Fruit fly (Drosophila melanogaster) whole organism, embryonic: ENCODE data around the gene bon.

Experiments
- BEAF-32 ChIP-seq: fragments of 200-800 bp; sonication (Bioruptor generic); optimal IDR thresholded peaks from 3 replicates; lab custom pipeline; 2017; ENCODE audit warnings: missing biosample characterization, missing genetic modification characterization, mild to moderate bottlenecking, moderate library complexity, missing genetic modification reagents
- CG10209 ChIP-seq: fragments of 200-800 bp; sonication (Bioruptor generic); optimal IDR thresholded peaks from 3 replicates; lab custom pipeline; 2017; ENCODE audit warnings: missing biosample characterization, mild to moderate bottlenecking, missing genetic modification characterization, missing genetic modification reagents
- CG1233 ChIP-seq: fragments of 200-800 bp; sonication (Bioruptor generic); optimal IDR thresholded peaks from 4 replicates; lab custom pipeline; 2018; ENCODE audit warnings: missing biosample characterization, mild to moderate bottlenecking, missing genetic modification characterization
- CG12659 ChIP-seq: fragments of 200-800 bp; sonication (Bioruptor generic); optimal IDR thresholded peaks from 3 replicates; lab custom pipeline; 2017; ENCODE audit warnings: mild to moderate bottlenecking, missing biosample characterization, missing genetic modification reagents, missing genetic modification characterization
- CG12942 ChIP-seq: fragments of 200-800 bp; sonication (Bioruptor generic); optimal IDR thresholded peaks from 3 replicates; lab custom pipeline; 2016; ENCODE audit warnings: missing biosample characterization, missing genetic modification characterization
- CG13624 ChIP-seq: fragments of 200-800 bp; sonication (Bioruptor generic); optimal IDR thresholded peaks from 2 replicates; lab custom pipeline; 2016; ENCODE audit warnings: missing biosample characterization, missing genetic modification characterization
- CG1529 ChIP-seq: fragments of 200-800 bp; sonication (Bioruptor generic); optimal IDR thresholded peaks from 3 replicates; lab custom pipeline; 2018; ENCODE audit warnings: missing biosample characterization, missing genetic modification characterization
- CG17186 ChIP-seq: fragments of 200-800 bp; sonication (Bioruptor generic); optimal IDR thresholded peaks from 3 replicates; lab custom pipeline; 2017; ENCODE audit warnings: missing biosample characterization, missing genetic modification reagents, missing genetic modification characterization
- CG2202 ChIP-seq: fragments of 200-800 bp; sonication (Bioruptor generic); optimal IDR thresholded peaks from 2 replicates; lab custom pipeline; 2018; ENCODE audit warnings: missing biosample characterization, mild to moderate bottlenecking, missing genetic modification characterization
- CG2712 ChIP-seq: fragments of 200-800 bp; optimal IDR thresholded peaks from 3 replicates; lab custom pipeline; 2019; ENCODE audit warnings: missing biosample characterization, mild to moderate bottlenecking, missing genetic modification characterization, moderate library complexity
- CG42726 ChIP-seq: fragments of 200-800 bp; sonication (Bioruptor generic); IDR thresholded peaks from 2 replicates; pipeline ENCODE4 v1.3.6; 2022; ENCODE audit warnings: missing biosample characterization, missing genetic modification characterization; ENCODE audit not compliant: partially characterized antibody
- CG4328 ChIP-seq: fragments of 200-800 bp; sonication (Bioruptor generic); optimal IDR thresholded peaks from 3 replicates; lab custom pipeline; 2017; ENCODE audit warnings: missing biosample characterization, missing genetic modification reagents, missing genetic modification characterization
- CG4617 ChIP-seq: fragments of 200-800 bp; sonication (Bioruptor generic); optimal IDR thresholded peaks from 3 replicates; lab custom pipeline; 2016; ENCODE audit warnings: missing biosample characterization, missing genetic modification characterization, borderline replicate concordance
- CG5180 ChIP-seq: fragments of 200-800 bp; sonication (Bioruptor generic); optimal IDR thresholded peaks from 3 replicates; lab custom pipeline; 2017; ENCODE audit warnings: missing biosample characterization, missing genetic modification characterization, mild to moderate bottlenecking, moderate library complexity, missing genetic modification reagents
- CG6765 ChIP-seq: fragments of 200-800 bp; sonication (Bioruptor generic); optimal IDR thresholded peaks from 3 replicates; lab custom pipeline; 2017; ENCODE audit warnings: missing biosample characterization, mild to moderate bottlenecking, missing genetic modification characterization
- CG7745 ChIP-seq: fragments of 200-800 bp; sonication (Bioruptor generic); optimal IDR thresholded peaks from 2 replicates; lab custom pipeline; 2018; ENCODE audit warnings: missing biosample characterization, mild to moderate bottlenecking, missing genetic modification characterization, moderate library complexity
- CG7839 ChIP-seq: fragments of 200-800 bp; sonication (Bioruptor generic); optimal IDR thresholded peaks from 3 replicates; lab custom pipeline; 2018; ENCODE audit warnings: missing biosample characterization, mild to moderate bottlenecking, missing genetic modification characterization, moderate library complexity
- Dek ChIP-seq: fragments of 200-800 bp; sonication (Bioruptor generic); optimal IDR thresholded peaks from 3 replicates; lab custom pipeline; 2019; ENCODE audit warnings: missing biosample characterization, mild to moderate bottlenecking, missing genetic modification characterization, moderate library complexity
- Dp ChIP-seq: fragments of 200-800 bp; sonication (Bioruptor generic); optimal IDR thresholded peaks from 2 replicates; lab custom pipeline; 2018; ENCODE audit warnings: missing biosample characterization, mild to moderate bottlenecking, missing genetic modification characterization, moderate library complexity
- E2f2 ChIP-seq: fragments of 200-800 bp; sonication (Bioruptor generic); IDR thresholded peaks from 2 replicates; pipeline ENCODE4 v1.3.6; 2022; ENCODE audit warnings: missing biosample characterization, missing genetic modification characterization
- Gsc ChIP-seq: fragments of 200-800 bp; sonication (Bioruptor generic); IDR thresholded peaks from 2 replicates; pipeline ENCODE4 v1.3.6; 2022; ENCODE audit warnings: missing biosample characterization, missing genetic modification characterization
- HLH3B ChIP-seq: fragments of 200-800 bp; sonication (Bioruptor generic); IDR thresholded peaks from 2 replicates; pipeline ENCODE4 v1.3.6; 2022; ENCODE audit warnings: missing biosample characterization, missing genetic modification characterization
- HmgZ ChIP-seq: fragments of 200-800 bp; sonication (Bioruptor generic); optimal IDR thresholded peaks from 2 replicates; lab custom pipeline; 2018; ENCODE audit warnings: missing biosample characterization, mild to moderate bottlenecking, missing genetic modification characterization
- MBD-R2 ChIP-seq: fragments of 200-800 bp; sonication (Bioruptor generic); IDR thresholded peaks from 2 replicates; pipeline ENCODE4 v1.3.6; 2022; ENCODE audit warnings: missing biosample characterization, missing genetic modification characterization
- Max ChIP-seq: fragments of 200-800 bp; sonication (Bioruptor generic); optimal IDR thresholded peaks from 2 replicates; lab custom pipeline; 2016; ENCODE audit warnings: missing biosample characterization, mild to moderate bottlenecking, missing genetic modification characterization
- Med ChIP-seq: fragments of 200-800 bp; sonication (Bioruptor generic); peaks from one replicate; lab custom pipeline; 2016; ENCODE audit warnings: missing biosample characterization, missing genetic modification characterization, mild to moderate bottlenecking, inconsistent platforms, moderate library complexity
- Mrtf ChIP-seq: fragments of 200-800 bp; sonication (Bioruptor generic); IDR thresholded peaks from 3 replicates; pipeline ENCODE4 v1.3.6; 2022; ENCODE audit warnings: missing biosample characterization, missing genetic modification characterization
- Nf-YA ChIP-seq: fragments of 200-800 bp; sonication (Bioruptor generic); IDR thresholded peaks from 2 replicates; pipeline ENCODE4 v1.3.6; 2022; ENCODE audit warnings: missing biosample characterization, missing genetic modification characterization
- Stat92E ChIP-seq, 3 experiments: fragments of >200 bp in 2 of 3; fragments of 200-800 bp in 1 of 3; sonication (Bioruptor generic) in 1 of 3; optimal IDR thresholded peaks; 2 replicates each; lab custom pipeline; 2017 to 2019; ENCODE audit warnings: missing biosample characterization in 3 of 3, missing genetic modification characterization in 3 of 3, mild to moderate bottlenecking in 1 of 3, moderate library complexity in 1 of 3
- Xrp1 ChIP-seq: fragments of 200-800 bp; sonication (Bioruptor generic); IDR thresholded peaks from 2 replicates; pipeline ENCODE4 v1.3.6; 2022; ENCODE audit warnings: missing biosample characterization, missing genetic modification characterization
- bigmax ChIP-seq: fragments of 200-800 bp; sonication (Bioruptor generic); optimal IDR thresholded peaks from 2 replicates; lab custom pipeline; 2018; ENCODE audit warnings: missing biosample characterization, mild to moderate bottlenecking, missing genetic modification characterization
- cg ChIP-seq: fragments of 200-800 bp; sonication (Bioruptor generic); optimal IDR thresholded peaks from 3 replicates; lab custom pipeline; 2019; ENCODE audit warnings: missing biosample characterization, mild to moderate bottlenecking, missing genetic modification characterization, moderate library complexity
- crol ChIP-seq: fragments of 200-800 bp; sonication (Bioruptor generic); IDR thresholded peaks from 2 replicates; pipeline ENCODE4 v1.3.6; 2022; ENCODE audit warnings: missing biosample characterization, missing genetic modification characterization
- exex ChIP-seq: fragments of 200-800 bp; sonication (Bioruptor generic); optimal IDR thresholded peaks from 4 replicates; lab custom pipeline; 2018; ENCODE audit warnings: missing biosample characterization, mild to moderate bottlenecking, missing genetic modification characterization, moderate library complexity
- grau ChIP-seq: fragments of 200-800 bp; optimal IDR thresholded peaks from 3 replicates; lab custom pipeline; 2019; ENCODE audit warnings: missing biosample characterization, mild to moderate bottlenecking, missing genetic modification characterization, moderate library complexity
- gsb ChIP-seq: fragments of 200-800 bp; sonication (Bioruptor generic); IDR thresholded peaks from 2 replicates; pipeline ENCODE4 v1.3.6; 2022; ENCODE audit warnings: missing biosample characterization, missing genetic modification characterization
- lab ChIP-seq: fragments of 200-800 bp; sonication (Bioruptor generic); optimal IDR thresholded peaks from 3 replicates; lab custom pipeline; 2017; ENCODE audit warnings: missing biosample characterization, missing genetic modification characterization, mild to moderate bottlenecking, moderate library complexity, missing genetic modification reagents
- lilli ChIP-seq: fragments of 200-800 bp; sonication (Bioruptor generic); optimal IDR thresholded peaks from 3 replicates; lab custom pipeline; 2016; ENCODE audit warnings: missing biosample characterization, missing genetic modification characterization
- lmd ChIP-seq: fragments of 200-800 bp; sonication (Bioruptor generic); IDR thresholded peaks from 2 replicates; pipeline ENCODE4 v1.3.6; 2022; ENCODE audit warnings: missing biosample characterization, missing genetic modification characterization
- ranshi ChIP-seq: fragments of 200-800 bp; sonication (Bioruptor generic); IDR thresholded peaks from 2 replicates; pipeline ENCODE4 v1.3.6; 2022; ENCODE audit warnings: missing biosample characterization, missing genetic modification characterization
- rib ChIP-seq: fragments of 200-800 bp; sonication (Bioruptor generic); IDR thresholded peaks from 2 replicates; pipeline ENCODE4 v1.3.6; 2022; ENCODE audit warnings: missing biosample characterization, missing genetic modification characterization
- run ChIP-seq: fragments of 200-800 bp; sonication (Bioruptor generic); optimal IDR thresholded peaks from 3 replicates; lab custom pipeline; 2018; ENCODE audit warnings: missing biosample characterization, mild to moderate bottlenecking, missing genetic modification characterization
- slou ChIP-seq: fragments of 200-800 bp; sonication (Bioruptor generic); optimal IDR thresholded peaks from 3 replicates; lab custom pipeline; 2016; ENCODE audit warnings: missing biosample characterization, missing genetic modification characterization
- stc ChIP-seq: fragments of 200-800 bp; sonication (Bioruptor generic); IDR thresholded peaks from 2 replicates; pipeline ENCODE4 v1.3.6; 2022; ENCODE audit warnings: missing biosample characterization, missing genetic modification characterization
- sug ChIP-seq: fragments of 200-800 bp; optimal IDR thresholded peaks from 2 replicates; lab custom pipeline; 2019; ENCODE audit warnings: missing biosample characterization, mild to moderate bottlenecking, missing genetic modification characterization, moderate library complexity
- tll ChIP-seq, 2 experiments: fragments of 200-800 bp in 1 of 2; fragments of >200 bp in 1 of 2; sonication (Bioruptor generic) in 1 of 2; optimal IDR thresholded peaks; 2 replicates each; lab custom pipeline; 2017 to 2019; ENCODE audit warnings: missing biosample characterization in 2 of 2, missing genetic modification characterization in 2 of 2, mild to moderate bottlenecking in 1 of 2, moderate library complexity in 1 of 2
- trh ChIP-seq: fragments of 200-800 bp; sonication (Bioruptor generic); optimal IDR thresholded peaks from 2 replicates; lab custom pipeline; 2016; ENCODE audit warnings: missing biosample characterization, missing genetic modification characterization
- twi ChIP-seq: fragments of 200-800 bp; optimal IDR thresholded peaks from 2 replicates; lab custom pipeline; 2019; ENCODE audit warnings: missing biosample characterization, mild to moderate bottlenecking, missing genetic modification characterization, moderate library complexity
- unc-4 ChIP-seq: fragments of 200-800 bp; sonication (Bioruptor generic); IDR thresholded peaks from 2 replicates; pipeline ENCODE4 v1.3.6; 2022; ENCODE audit warnings: missing biosample characterization, missing genetic modification characterization; ENCODE audit not compliant: partially characterized antibody
- vfl ChIP-seq: fragments of 200-800 bp; sonication (Bioruptor generic); optimal IDR thresholded peaks from 2 replicates; lab custom pipeline; 2016; ENCODE audit warnings: missing biosample characterization, missing genetic modification characterization
- wor ChIP-seq: fragments of 200-800 bp; sonication (Bioruptor generic); IDR thresholded peaks from 2 replicates; pipeline ENCODE4 v1.3.6; 2022; ENCODE audit warnings: missing biosample characterization, missing genetic modification characterization

bon gene

DNA sequence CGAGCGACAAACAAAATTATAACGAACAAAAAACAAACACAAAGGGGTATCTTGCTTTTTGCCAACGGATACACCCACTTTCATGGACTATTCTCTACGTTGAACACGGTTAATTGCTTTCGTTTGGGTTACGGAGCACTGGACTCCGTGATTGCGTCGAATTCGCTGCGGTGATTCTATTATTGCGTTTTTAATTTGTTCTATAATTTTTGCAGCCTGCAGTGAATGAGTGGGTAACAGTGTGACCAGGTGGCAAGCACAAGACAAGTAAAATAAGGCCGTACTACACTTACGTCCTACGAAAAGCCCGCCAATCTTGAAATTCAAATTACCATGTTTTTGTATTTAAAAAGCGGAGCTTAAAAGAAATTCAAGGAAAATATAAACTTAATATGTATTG, 7.4 kb upstream of the bon start, which contains the start of gene CG16953 (continued):
- TF ChIP-seq Nf-YA (GFP tag; lab: Robert Waterston, UW) = no peak
- TF ChIP-seq HLH3B (GFP tag; lab: Robert Waterston, UW) = no peak
- no peak for TF ChIP-seq gsb
- TF ChIP-seq CG7839 (tag; lab: Kevin White, UChicago) = no peak
- no peak for TF ChIP-seq CG5180 (GFP tag; lab: Kevin White, UChicago)
- TF ChIP-seq CG6765 = no peak
- no peak for TF ChIP-seq wor (GFP tag; lab: Robert Waterston, UW)
- TF ChIP-seq lab = no peak
- peak; percentile 92 for TF ChIP-seq E2f2
- TF ChIP-seq trh = no peak
- no peak for TF ChIP-seq rib (GFP tag; lab: Robert Waterston, UW)
- no peak for TF ChIP-seq slou
- no peak for TF ChIP-seq lmd
- TF ChIP-seq grau (tag; lab: Kevin White, UChicago) = peak; percentile 2
- peak in 1 of 3 experiments; percentile 45 for TF ChIP-seq Stat92E (GFP tag; optimal IDR thresholded peaks at IDR 0.05; lab: Kevin White, UChicago)
- TF ChIP-seq ranshi = no peak
- no peak for TF ChIP-seq CG10209 (GFP tag; lab: Kevin White, UChicago)
- no peak for TF ChIP-seq Max (GFP tag; lab: Kevin White, UChicago)
- peak; percentile 21 for TF ChIP-seq BEAF-32
- TF ChIP-seq Gsc = no peak
- TF ChIP-seq CG1529 (GFP tag; lab: Kevin White, UChicago) = no peak
- TF ChIP-seq CG42726 = no peak
- TF ChIP-seq bigmax = no peak
- TF ChIP-seq CG12942 (GFP tag; lab: Kevin White, UChicago) = no peak
- TF ChIP-seq Dp = peak; percentile 87
- no peak for TF ChIP-seq CG4328 (GFP tag; lab: Kevin White, UChicago)
- TF ChIP-seq unc-4 (GFP tag; lab: Robert Waterston, UW) = 0 out of 2 replicates have a peak, but pooled peaks have one; percentile 19
- no peak for TF ChIP-seq run (tag; lab: Kevin White, UChicago)
- TF ChIP-seq lilli (GFP tag; lab: Kevin White, UChicago) = no peak
- TF ChIP-seq CG13624 = peak; percentile 41
- TF ChIP-seq sug (tag; lab: Kevin White, UChicago) = peak; percentile 1
- peak; percentile 43 for TF ChIP-seq Med (GFP tag; lab: Kevin White, UChicago)
- TF ChIP-seq stc (GFP tag; lab: Robert Waterston, UW) = no peak
- TF ChIP-seq HmgZ (tag; lab: Kevin White, UChicago) = peak; percentile 35
- TF ChIP-seq crol (GFP tag; lab: Robert Waterston, UW) = peak; percentile 20; the same call in 1 of the 2 replicates
- peak; percentile 6 for TF ChIP-seq CG7745 (tag; lab: Kevin White, UChicago)
- TF ChIP-seq CG2712 (tag; lab: Kevin White, UChicago) = no peak
- TF ChIP-seq CG1233 = no peak
- TF ChIP-seq vfl (GFP tag; lab: Kevin White, UChicago) = no peak
- no peak for TF ChIP-seq Mrtf (GFP tag; lab: Robert Waterston, UW)
- TF ChIP-seq twi (tag; lab: Kevin White, UChicago) = no peak
- peak; percentile 38; the same call in 1 of the 2 replicates for TF ChIP-seq MBD-R2
- TF ChIP-seq CG12659 (GFP tag; lab: Kevin White, UChicago) = peak; percentile 41
- TF ChIP-seq CG4617 = peak; percentile 81
- peak; percentile 2 for TF ChIP-seq cg (GFP tag; lab: Kevin White, UChicago)
- no peak for TF ChIP-seq CG17186 (GFP tag; lab: Kevin White, UChicago)
- TF ChIP-seq tll (GFP tag; optimal IDR thresholded peaks at IDR 0.05; lab: Kevin White, UChicago) = no peak
- no peak for TF ChIP-seq Dek (tag; lab: Kevin White, UChicago)
- TF ChIP-seq exex (tag; lab: Kevin White, UChicago) = no peak
- TF ChIP-seq Xrp1 = no peak
- no peak for TF ChIP-seq CG2202 (tag; lab: Kevin White, UChicago)
